Worm (Caenorhabditis elegans) whole organism, L1 larva: ENCODE measurements around the gene Y53C12A.8.

ENCODE experiments used
- C04F5.9 ChIP-seq: sonication (generic microtip); optimal IDR thresholded peaks from 2 replicates; lab custom pipeline; 2016; ENCODE audit warnings: missing genetic modification characterization, missing compliant biosample characterization
- ama-1 ChIP-seq: fragments of 150-350 bp; optimal IDR thresholded peaks from 2 replicates; lab custom pipeline; 2014
- blmp-1 ChIP-seq: fragments of 150-350 bp; optimal IDR thresholded peaks from 2 replicates; lab custom pipeline; 2014; ENCODE audit warnings: missing biosample characterization, missing genetic modification characterization
- ceh-90 ChIP-seq: sonication (generic microtip); optimal IDR thresholded peaks from 2 replicates; lab custom pipeline; 2016; ENCODE audit warnings: missing genetic modification characterization, missing compliant biosample characterization
- dsc-1 ChIP-seq: sonication (generic microtip); optimal IDR thresholded peaks from 2 replicates; lab custom pipeline; 2016; ENCODE audit warnings: mild to moderate bottlenecking, missing genetic modification characterization, missing compliant biosample characterization
- efl-1 ChIP-seq, 4 experiments: fragments of 150-350 bp; optimal IDR thresholded peaks in 3 of 4; peaks in 1 of 4; 1 replicate in 1 of 4; 2 replicates in 3 of 4; lab custom pipeline; 2014; ENCODE audit warnings: missing biosample characterization in 2 of 4, missing genetic modification characterization in 2 of 4, missing genetic modification reagents in 2 of 4
- egl-13 ChIP-seq: sonication (generic microtip); optimal IDR thresholded peaks from 2 replicates; lab custom pipeline; 2016; ENCODE audit warnings: missing genotype, missing genetic modification reagents, missing genetic modification characterization, missing compliant biosample characterization
- egl-27 ChIP-seq, 2 experiments: fragments of 150-350 bp in 1 of 2; sonication (generic microtip); optimal IDR thresholded peaks; 3 replicates each; lab custom pipeline; 2017 to 2018; ENCODE audit warnings: missing biosample characterization in 2 of 2, missing genetic modification characterization in 2 of 2, missing genetic modification reagents in 2 of 2
- elt-2 ChIP-seq: sonication (generic microtip); optimal IDR thresholded peaks from 2 replicates; lab custom pipeline; 2016; ENCODE audit warnings: missing genetic modification characterization, mild to moderate bottlenecking, inconsistent platforms, missing compliant biosample characterization, missing genetic modification reagents
- ets-5 ChIP-seq: fragments of 200-800 bp; sonication (Bioruptor generic); IDR thresholded peaks from 2 replicates; pipeline ENCODE4 v1.3.6; 2022; ENCODE audit warnings: missing genetic modification characterization, missing compliant biosample characterization
- grh-1 ChIP-seq: fragments of 200-800 bp; sonication (Bioruptor generic); IDR thresholded peaks from 2 replicates; pipeline ENCODE4 v1.3.6; 2022; ENCODE audit warnings: missing genetic modification reagents, missing genetic modification characterization, missing compliant biosample characterization
- isw-1 ChIP-seq: fragments of 200-800 bp; sonication (Bioruptor generic); IDR thresholded peaks from 2 replicates; pipeline ENCODE4 v1.3.6; 2022; ENCODE audit warnings: missing genetic modification characterization, missing compliant biosample characterization
- jun-1 ChIP-seq: fragments of 150-350 bp; optimal IDR thresholded peaks from 2 replicates; lab custom pipeline; 2014; ENCODE audit warnings: missing biosample characterization, missing genetic modification reagents, missing genetic modification characterization
- lin-14 ChIP-seq: fragments of 200-800 bp; sonication (Bioruptor generic); optimal IDR thresholded peaks from 2 replicates; lab custom pipeline; 2018; ENCODE audit warnings: mild to moderate bottlenecking, missing genetic modification characterization, moderate library complexity, missing compliant biosample characterization
- lsy-2 ChIP-seq, 2 experiments: fragments of 150-350 bp; optimal IDR thresholded peaks; 2 replicates each; lab custom pipeline; 2014; ENCODE audit warnings: missing biosample characterization in 2 of 2, missing genetic modification characterization in 2 of 2
- mab-9 ChIP-seq: fragments of 200-800 bp; sonication (Bioruptor generic); IDR thresholded peaks from 2 replicates; pipeline ENCODE4 v1.3.6; 2022; ENCODE audit warnings: missing genetic modification reagents, missing genetic modification characterization, missing compliant biosample characterization
- mef-2 ChIP-seq: fragments of 150-350 bp; optimal IDR thresholded peaks from 2 replicates; lab custom pipeline; 2014; ENCODE audit warnings: missing biosample characterization, missing genetic modification characterization
- mep-1 ChIP-seq: fragments of 150-350 bp; optimal IDR thresholded peaks from 2 replicates; lab custom pipeline; 2014; ENCODE audit warnings: missing biosample characterization, missing genetic modification characterization
- nhr-11 ChIP-seq: fragments of 150-350 bp; optimal IDR thresholded peaks from 2 replicates; lab custom pipeline; 2014; ENCODE audit warnings: missing biosample characterization, missing genetic modification characterization
- nhr-19 ChIP-seq: fragments of 200-800 bp; sonication (Bioruptor generic); conservative IDR thresholded peaks from 2 replicates; pipeline ENCODE4 v1.3.6; 2022; ENCODE audit warnings: missing genetic modification characterization, missing compliant biosample characterization
- nhr-237 ChIP-seq: fragments of 150-350 bp; optimal IDR thresholded peaks from 2 replicates; lab custom pipeline; 2014; ENCODE audit warnings: missing biosample characterization, missing genetic modification characterization
- nhr-76 ChIP-seq: sonication (generic microtip); optimal IDR thresholded peaks from 2 replicates; lab custom pipeline; 2017; ENCODE audit warnings: missing biosample characterization, missing genetic modification characterization
- nhr-84 ChIP-seq: sonication (generic microtip); optimal IDR thresholded peaks from 2 replicates; lab custom pipeline; 2017; ENCODE audit warnings: missing biosample characterization, missing genetic modification characterization
- rnt-1 ChIP-seq: sonication (generic microtip); optimal IDR thresholded peaks from 2 replicates; lab custom pipeline; 2016; ENCODE audit warnings: mild to moderate bottlenecking, missing genetic modification characterization, moderate library complexity, missing compliant biosample characterization
- skn-1 ChIP-seq: fragments of 150-350 bp; optimal IDR thresholded peaks from 2 replicates; lab custom pipeline; 2014; ENCODE audit warnings: missing biosample characterization, missing genetic modification characterization
- snpc-4 ChIP-seq: fragments of 150-350 bp; optimal IDR thresholded peaks from 2 replicates; lab custom pipeline; 2014; ENCODE audit warnings: missing biosample characterization, missing genetic modification characterization
- sup-37 ChIP-seq: fragments of 200-800 bp; sonication (Bioruptor generic); optimal IDR thresholded peaks from 2 replicates; lab custom pipeline; 2018; ENCODE audit warnings: mild to moderate bottlenecking, missing genetic modification characterization, missing compliant biosample characterization
- tbx-2 ChIP-seq: sonication (generic microtip); optimal IDR thresholded peaks from 2 replicates; lab custom pipeline; 2016; ENCODE audit warnings: missing genetic modification characterization, missing compliant biosample characterization
- tlp-1 ChIP-seq: fragments of 150-350 bp; optimal IDR thresholded peaks from 2 replicates; lab custom pipeline; 2014; ENCODE audit warnings: missing biosample characterization, missing genetic modification characterization
- vab-15 ChIP-seq: sonication (generic microtip); optimal IDR thresholded peaks from 2 replicates; lab custom pipeline; 2017; ENCODE audit warnings: missing genotype, mild to moderate bottlenecking, missing genetic modification characterization, missing compliant biosample characterization
- xbp-1 ChIP-seq: sonication (generic microtip); optimal IDR thresholded peaks from 2 replicates; lab custom pipeline; 2016; ENCODE audit warnings: missing genetic modification characterization, missing compliant biosample characterization
- zag-1 ChIP-seq: fragments of 150-350 bp; optimal IDR thresholded peaks from 2 replicates; lab custom pipeline; 2014; ENCODE audit warnings: missing biosample characterization, missing genetic modification characterization
- zip-4 ChIP-seq: fragments of 200-800 bp; sonication (Bioruptor generic); optimal IDR thresholded peaks from 2 replicates; lab custom pipeline; 2018; ENCODE audit warnings: mild to moderate bottlenecking, missing genetic modification characterization, moderate library complexity, missing compliant biosample characterization

Gene Y53C12A.8

ce11 chrII:9741400-9741799 lies 41.1 kb upstream of the Y53C12A.8 start:
- TF ChIP-seq egl-27 (tag; optimal IDR thresholded peaks at IDR 0.05; lab: Kevin White, UChicago) = no peak
- no peak for TF ChIP-seq snpc-4 (tag; lab: Kevin White, UChicago)
- no peak for TF ChIP-seq jun-1
- no peak for TF ChIP-seq sup-37 (GFP tag; lab: Kevin White, UChicago)
- TF ChIP-seq mab-9 (GFP tag; lab: Robert Waterston, UW) = no peak
- TF ChIP-seq xbp-1 (tag; lab: Kevin White, UChicago) = no peak
- no peak for TF ChIP-seq zag-1 (tag; lab: Kevin White, UChicago)
- TF ChIP-seq vab-15 (tag; lab: Kevin White, UChicago) = no peak
- no peak for TF ChIP-seq nhr-84
- TF ChIP-seq egl-13 (tag; lab: Kevin White, UChicago) = no peak
- no peak for TF ChIP-seq nhr-76 (tag; lab: Kevin White, UChicago)
- TF ChIP-seq ceh-90 (tag; lab: Kevin White, UChicago) = no peak
- TF ChIP-seq mep-1 (tag; lab: Kevin White, UChicago) = no peak
- no peak for TF ChIP-seq ets-5 (GFP tag; lab: Robert Waterston, UW)
- no peak for TF ChIP-seq C04F5.9 (tag; lab: Kevin White, UChicago)
- no peak for TF ChIP-seq dsc-1 (tag; lab: Kevin White, UChicago)
- TF ChIP-seq, all 84 proteins: peak for 0

- TF ChIP-seq lsy-2 (tag; optimal IDR thresholded peaks at IDR 0.05; lab: Kevin White, UChicago) (peak in 1 of 2 experiments; percentile 53), elt-2 (tag; lab: Kevin White, UChicago) (peak; percentile 14), tlp-1 (tag; lab: Kevin White, UChicago) (no peak), nhr-237 (tag; lab: Kevin White, UChicago) (no peak), efl-1 (optimal IDR thresholded peaks at IDR 0.05; lab: Kevin White, UChicago) (no peak), efl-1 (GFP tag; optimal IDR thresholded peaks at IDR 0.05 in 1 of 2; lab: Kevin White, UChicago) (peak in 1 of 2 experiments; percentile 46), blmp-1 (tag; lab: Kevin White, UChicago) (no peak)
Measured at ce11 chrII:9740552-9740951, 40.3 kb upstream of the Y53C12A.8 start.

ce11 chrII:9738820-9739219 lies 38.6 kb upstream of the Y53C12A.8 start:
- TF ChIP-seq isw-1 (GFP tag; lab: Robert Waterston, UW) = no peak
- peak; percentile 6 for TF ChIP-seq lin-14 (GFP tag; lab: Kevin White, UChicago)
- TF ChIP-seq elt-2 (tag; lab: Kevin White, UChicago) = peak; percentile 51
- TF ChIP-seq efl-1 (optimal IDR thresholded peaks at IDR 0.05; lab: Kevin White, UChicago) = no peak
- peak in 1 of 2 experiments; percentile 85 for TF ChIP-seq efl-1 (GFP tag; optimal IDR thresholded peaks at IDR 0.05 in 1 of 2; lab: Kevin White, UChicago)
- no peak for TF ChIP-seq tlp-1 (tag; lab: Kevin White, UChicago)

ce11 chrII:9735785-9736184 lies 35.5 kb upstream of the Y53C12A.8 start:
- TF ChIP-seq ets-5 (GFP tag; lab: Robert Waterston, UW) (no peak), rnt-1 (tag; lab: Kevin White, UChicago) (no peak), zip-4 (GFP tag; lab: Kevin White, UChicago) (no peak), tbx-2 (tag; lab: Kevin White, UChicago) (no peak), mef-2 (no peak), lin-14 (GFP tag; lab: Kevin White, UChicago) (no peak), ama-1 (lab: Kevin White, UChicago) (no peak), dsc-1 (tag; lab: Kevin White, UChicago) (no peak), grh-1 (no peak)

- TF ChIP-seq lin-14 (GFP tag; lab: Kevin White, UChicago) = peak; percentile 61
- TF ChIP-seq nhr-19 (GFP tag; lab: Robert Waterston, UW) = peak; percentile 34; the same call in 1 of the 2 replicates
- TF ChIP-seq rnt-1 (tag; lab: Kevin White, UChicago) = peak; percentile 15
Measured at ce11 chrII:9731810-9732209, 31.5 kb upstream of the Y53C12A.8 start, which contains the start of gene mab-3. TSS of gene mab-3 (plus strand) at chrII:9732137.

ce11 chrII:9729866-9730265 lies 29.6 kb upstream of the Y53C12A.8 start:
- TF ChIP-seq zip-4 (GFP tag; lab: Kevin White, UChicago) (no peak), nhr-11 (tag; lab: Kevin White, UChicago) (no peak), lin-14 (GFP tag; lab: Kevin White, UChicago) (peak; percentile 46), efl-1 (optimal IDR thresholded peaks at IDR 0.05; lab: Kevin White, UChicago) (no peak), efl-1 (GFP tag; optimal IDR thresholded peaks at IDR 0.05 in 1 of 2; lab: Kevin White, UChicago) (peak in 1 of 2 experiments; percentile 12), skn-1 (tag; lab: Kevin White, UChicago) (no peak)
- TF ChIP-seq, all 84 proteins: peak for 2
